Fruit fly (Drosophila melanogaster) whole organism, adult: Measurements from ENCODE around the gene Mnn1.

Experiments used
- CG11617 ChIP-seq: fragments of 200-800 bp; sonication (Bioruptor generic); optimal IDR thresholded peaks from 2 replicates; lab custom pipeline; 2017; ENCODE audit warnings: mild to moderate bottlenecking, missing biosample characterization, missing genetic modification reagents, missing genetic modification characterization
- CG12768 ChIP-seq: fragments of 200-800 bp; sonication (Bioruptor generic); optimal IDR thresholded peaks from 2 replicates; lab custom pipeline; 2017; ENCODE audit warnings: missing biosample characterization, missing genetic modification characterization, mild to moderate bottlenecking, moderate library complexity, missing genetic modification reagents
- CG14711 ChIP-seq: fragments of 200-800 bp; sonication (Bioruptor generic); optimal IDR thresholded peaks from 2 replicates; lab custom pipeline; 2018; ENCODE audit warnings: missing biosample characterization, mild to moderate bottlenecking, missing genetic modification characterization, moderate library complexity
- CG1620 ChIP-seq: fragments of 200-800 bp; sonication (Bioruptor generic); optimal IDR thresholded peaks from 2 replicates; lab custom pipeline; 2016; ENCODE audit warnings: missing biosample characterization, missing genetic modification characterization
- CG33017 ChIP-seq: fragments of 200-800 bp; sonication (Bioruptor generic); optimal IDR thresholded peaks from 2 replicates; lab custom pipeline; 2018; ENCODE audit warnings: missing biosample characterization, mild to moderate bottlenecking, missing genetic modification characterization, moderate library complexity
- CG5204 ChIP-seq: fragments of 200-800 bp; sonication (Bioruptor generic); optimal IDR thresholded peaks from 2 replicates; lab custom pipeline; 2016; ENCODE audit warnings: missing biosample characterization, missing genetic modification characterization
- CG7045 ChIP-seq: fragments of 200-800 bp; sonication (Bioruptor generic); optimal IDR thresholded peaks from 2 replicates; lab custom pipeline; 2017; ENCODE audit warnings: missing biosample characterization, mild to moderate bottlenecking, missing genetic modification characterization
- CG7101 ChIP-seq: fragments of 200-800 bp; sonication (Bioruptor generic); optimal IDR thresholded peaks from 2 replicates; lab custom pipeline; 2018; ENCODE audit warnings: missing biosample characterization, mild to moderate bottlenecking, missing genetic modification characterization, moderate library complexity
- Clk ChIP-seq: fragments of 200-800 bp; sonication (Bioruptor generic); optimal IDR thresholded peaks from 2 replicates; lab custom pipeline; 2017; ENCODE audit warnings: missing biosample characterization, missing genetic modification characterization
- Crg-1 ChIP-seq: fragments of 200-800 bp; sonication (Bioruptor generic); optimal IDR thresholded peaks from 2 replicates; lab custom pipeline; 2016; ENCODE audit warnings: missing biosample characterization, missing genetic modification characterization
- Hr96 ChIP-seq: fragments of 200-800 bp; sonication (Bioruptor generic); optimal IDR thresholded peaks from 2 replicates; lab custom pipeline; 2016; ENCODE audit warnings: missing biosample characterization, missing genetic modification characterization
- Mnt ChIP-seq: fragments of 200-800 bp; sonication (Bioruptor generic); optimal IDR thresholded peaks from 2 replicates; lab custom pipeline; 2016; ENCODE audit warnings: missing biosample characterization, mild to moderate bottlenecking, missing genetic modification characterization
- bab1 ChIP-seq: fragments of 200-800 bp; sonication (Bioruptor generic); optimal IDR thresholded peaks from 3 replicates; lab custom pipeline; 2019; ENCODE audit warnings: missing biosample characterization, mild to moderate bottlenecking, missing genetic modification characterization, moderate library complexity
- cic ChIP-seq: fragments of 200-800 bp; sonication (Bioruptor generic); optimal IDR thresholded peaks from 2 replicates; lab custom pipeline; 2017; ENCODE audit warnings: missing biosample characterization, mild to moderate bottlenecking, missing genetic modification characterization, moderate library complexity
- cnc ChIP-seq, 2 experiments: fragments of >200 bp; optimal IDR thresholded peaks; 2 replicates each; lab custom pipeline; 2017
- kay ChIP-seq: fragments of 200-800 bp; sonication (Bioruptor generic); peaks from one replicate; lab custom pipeline; 2016; ENCODE audit warnings: missing biosample characterization, missing genetic modification characterization, borderline replicate concordance
- ovo ChIP-seq: fragments of 200-800 bp; sonication (Bioruptor generic); optimal IDR thresholded peaks from 2 replicates; lab custom pipeline; 2016; ENCODE audit warnings: missing biosample characterization, missing genetic modification characterization
- pad ChIP-seq: fragments of 200-800 bp; sonication (Bioruptor generic); optimal IDR thresholded peaks from 3 replicates; lab custom pipeline; 2017; ENCODE audit warnings: missing biosample characterization, missing genetic modification characterization, mild to moderate bottlenecking, moderate library complexity, missing genetic modification reagents
- tj ChIP-seq: fragments of 200-800 bp; sonication (Bioruptor generic); optimal IDR thresholded peaks from 3 replicates; lab custom pipeline; 2017; ENCODE audit warnings: missing biosample characterization, mild to moderate bottlenecking, missing genetic modification characterization, moderate library complexity
- toe ChIP-seq: fragments of 200-800 bp; sonication (Bioruptor generic); optimal IDR thresholded peaks from 2 replicates; lab custom pipeline; 2016; ENCODE audit warnings: missing biosample characterization, missing genetic modification characterization

Gene Mnn1

dm6 chr2L:7049009-7049647 is 7.0 kb upstream of the Mnn1 start:
- peak; percentile 81 for TF ChIP-seq CG12768
- TF ChIP-seq toe (GFP tag; lab: Kevin White, UChicago), result peak; percentile 55
- peak; percentile 55 for TF ChIP-seq tj
- TF ChIP-seq CG11617 (GFP tag; lab: Kevin White, UChicago), result peak; percentile 46
- TF ChIP-seq kay, result peak; percentile 85
- TF ChIP-seq cnc (optimal IDR thresholded peaks at IDR 0.05; lab: Kevin White, UChicago), result no peak
- no peak for TF ChIP-seq Clk (GFP tag; lab: Kevin White, UChicago)
- TF ChIP-seq pad (GFP tag; lab: Kevin White, UChicago), result peak; percentile 9
- TF ChIP-seq bab1 (GFP tag; lab: Kevin White, UChicago), result peak; percentile 55
- peak; percentile 10 for TF ChIP-seq CG7045 (GFP tag; lab: Kevin White, UChicago)
- TF ChIP-seq Hr96 (GFP tag; lab: Kevin White, UChicago), result peak; percentile 59
- peak; percentile 21 for TF ChIP-seq ovo (GFP tag; lab: Kevin White, UChicago)
- peak; percentile 43 for TF ChIP-seq CG14711 (tag; lab: Kevin White, UChicago)
- TF ChIP-seq CG1620 (GFP tag; lab: Kevin White, UChicago), result no peak
- no peak for TF ChIP-seq CG5204 (GFP tag; lab: Kevin White, UChicago)
- no peak for TF ChIP-seq Crg-1 (GFP tag; lab: Kevin White, UChicago)
- peak; percentile 97 for TF ChIP-seq cic (GFP tag; lab: Kevin White, UChicago)
- TF ChIP-seq Mnt (GFP tag; lab: Kevin White, UChicago), result peak; percentile 73
- TF ChIP-seq CG33017 (tag; lab: Kevin White, UChicago), result peak; percentile 58
- TF ChIP-seq CG7101 (tag; lab: Kevin White, UChicago), result peak; percentile 45

dm6 chr2L:7049680-7050289 is 6.3 kb upstream of the Mnn1 start:
- TF ChIP-seq Clk (GFP tag; lab: Kevin White, UChicago) (no peak), toe (GFP tag; lab: Kevin White, UChicago) (no peak), cic (GFP tag; lab: Kevin White, UChicago) (no peak), ovo (GFP tag; lab: Kevin White, UChicago) (no peak), Mnt (GFP tag; lab: Kevin White, UChicago) (no peak), Hr96 (GFP tag; lab: Kevin White, UChicago) (no peak), CG7101 (tag; lab: Kevin White, UChicago) (no peak), pad (GFP tag; lab: Kevin White, UChicago) (no peak), tj (no peak), CG5204 (GFP tag; lab: Kevin White, UChicago) (no peak), CG12768 (no peak)

- TF ChIP-seq CG12768, result no peak
- TF ChIP-seq Crg-1 (GFP tag; lab: Kevin White, UChicago), result no peak
- no peak for TF ChIP-seq CG7101 (tag; lab: Kevin White, UChicago)
- TF ChIP-seq cic (GFP tag; lab: Kevin White, UChicago), result no peak
- TF ChIP-seq bab1 (GFP tag; lab: Kevin White, UChicago), result no peak
- no peak for TF ChIP-seq CG7045 (GFP tag; lab: Kevin White, UChicago)
- no peak for TF ChIP-seq CG11617 (GFP tag; lab: Kevin White, UChicago)
- TF ChIP-seq Hr96 (GFP tag; lab: Kevin White, UChicago), result no peak
- no peak for TF ChIP-seq Clk (GFP tag; lab: Kevin White, UChicago)
- TF ChIP-seq CG5204 (GFP tag; lab: Kevin White, UChicago), result no peak
- TF ChIP-seq pad (GFP tag; lab: Kevin White, UChicago), result peak; percentile 63
- TF ChIP-seq tj, result no peak
- no peak for TF ChIP-seq CG33017 (tag; lab: Kevin White, UChicago)
- TF ChIP-seq Mnt (GFP tag; lab: Kevin White, UChicago), result no peak
- peak; percentile 72 for TF ChIP-seq ovo (GFP tag; lab: Kevin White, UChicago)
- TF ChIP-seq CG14711 (tag; lab: Kevin White, UChicago), result no peak
Observed at dm6 chr2L:7050492-7051182, 5.5 kb upstream of the Mnn1 start.

- no peak for TF ChIP-seq toe (GFP tag; lab: Kevin White, UChicago)
- TF ChIP-seq Hr96 (GFP tag; lab: Kevin White, UChicago), result no peak
Observed at dm6 chr2L:7051740-7052139, 4.4 kb upstream of the Mnn1 start.

dm6 chr2L:7060751-7061150 is 4.7 kb downstream of the Mnn1 start, which contains the start of gene Mst27D:
Gene Mst27D, minus strand, starts transcription at chr2L:7060851.
- no peak for TF ChIP-seq CG7101 (tag; lab: Kevin White, UChicago)
- no peak for TF ChIP-seq CG7045 (GFP tag; lab: Kevin White, UChicago)
- no peak for TF ChIP-seq CG14711 (tag; lab: Kevin White, UChicago)
- no peak for TF ChIP-seq CG12768
- TF ChIP-seq kay, result no peak
- TF ChIP-seq tj, result no peak
- no peak for TF ChIP-seq CG33017 (tag; lab: Kevin White, UChicago)
- TF ChIP-seq cic (GFP tag; lab: Kevin White, UChicago), result no peak
- no peak for TF ChIP-seq cnc (optimal IDR thresholded peaks at IDR 0.05; lab: Kevin White, UChicago)
- TF ChIP-seq Mnt (GFP tag; lab: Kevin White, UChicago), result no peak
- TF ChIP-seq CG5204 (GFP tag; lab: Kevin White, UChicago), result no peak
- TF ChIP-seq toe (GFP tag; lab: Kevin White, UChicago), result no peak
- TF ChIP-seq Hr96 (GFP tag; lab: Kevin White, UChicago), result no peak
- no peak for TF ChIP-seq ovo (GFP tag; lab: Kevin White, UChicago)
- no peak for TF ChIP-seq bab1 (GFP tag; lab: Kevin White, UChicago)
- TF ChIP-seq CG1620 (GFP tag; lab: Kevin White, UChicago), result no peak
- no peak for TF ChIP-seq Clk (GFP tag; lab: Kevin White, UChicago)
- no peak for TF ChIP-seq Crg-1 (GFP tag; lab: Kevin White, UChicago)
- TF ChIP-seq CG11617 (GFP tag; lab: Kevin White, UChicago), result no peak
